Fruit fly (Drosophila melanogaster): ENCODE data around the gene lilli.

Gene lilli

DNA sequence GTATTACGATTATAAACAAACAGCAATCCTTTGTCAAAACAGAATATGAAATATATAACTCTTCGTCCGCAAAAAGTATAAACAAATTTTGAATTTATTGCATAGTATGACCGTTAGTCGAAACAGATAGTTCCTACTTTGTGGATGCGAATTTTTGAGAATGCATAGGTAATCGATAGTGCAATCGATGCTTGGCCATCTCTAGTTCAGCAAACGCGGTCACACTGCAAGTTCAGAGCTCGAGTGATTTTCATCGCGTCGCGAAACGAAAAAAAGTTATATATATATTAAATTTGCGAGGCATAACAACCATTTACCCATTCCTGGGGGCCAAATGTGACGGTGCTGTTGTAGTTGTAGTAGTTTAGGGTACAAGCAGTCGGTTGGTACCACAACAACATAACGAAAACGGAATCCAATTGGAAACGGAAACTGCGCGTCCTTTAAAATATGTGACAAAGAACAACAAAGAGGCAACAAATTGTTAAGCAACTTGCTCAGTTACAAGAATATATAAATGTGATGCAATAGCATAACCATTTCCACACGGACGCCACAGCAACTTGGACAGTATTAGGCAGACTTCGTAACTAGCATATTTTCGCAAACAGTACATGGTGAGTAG, 28.7 kb upstream of the lilli start, which contains the start of gene CG2991:
TSS of gene CG2991 (plus strand) at position 205 of the 625 bp plus-strand sequence.
- TF ChIP-seq Dll (optimal IDR thresholded peaks at IDR 0.05) (no peak), CG8478 (optimal IDR thresholded peaks at IDR 0.05) (no peak), pan (optimal IDR thresholded peaks at IDR 0.05) (peak; percentile 18)

DNA sequence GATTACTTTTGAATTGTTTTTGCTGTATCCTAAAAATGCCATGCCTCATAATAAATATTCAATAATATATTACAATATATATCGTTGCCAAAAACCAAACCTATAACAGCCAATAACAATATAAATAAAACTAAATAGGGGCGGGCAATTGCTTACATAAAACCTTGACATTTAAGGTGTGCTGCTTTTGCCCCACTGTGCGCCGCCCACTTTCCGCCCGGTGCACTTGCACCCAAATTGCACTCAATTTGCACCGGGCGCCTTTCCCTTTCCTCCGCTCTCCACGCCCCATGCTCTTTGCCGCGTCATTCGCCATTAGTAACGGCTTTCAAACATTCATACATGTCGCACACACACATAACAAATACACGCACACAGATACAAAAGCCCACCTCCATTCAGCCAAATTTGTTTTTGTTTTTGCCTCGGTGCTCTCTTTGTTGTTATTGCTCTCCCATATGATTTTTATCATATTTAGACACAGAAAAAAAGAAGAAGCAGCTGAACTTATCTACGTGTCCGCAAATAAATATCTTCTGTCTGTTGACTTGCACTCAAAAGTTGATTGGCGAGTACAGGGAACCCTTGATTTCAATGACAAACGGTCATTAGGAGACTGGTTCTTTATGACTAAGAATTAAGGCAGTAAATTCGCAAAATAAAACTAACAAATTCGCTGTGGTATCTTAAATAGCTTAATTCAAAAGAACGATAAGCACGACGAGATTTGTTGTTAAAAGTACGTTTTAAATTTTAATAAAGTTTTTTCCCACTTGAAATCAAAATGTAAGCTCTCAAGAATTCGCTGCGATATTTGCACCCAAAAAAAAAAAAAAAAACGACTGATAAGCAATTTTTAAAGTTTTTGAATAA, 27.6 kb upstream of the lilli start:
- no peak for TF ChIP-seq pan (optimal IDR thresholded peaks at IDR 0.05)
- no peak for TF ChIP-seq usp (GFP tag; optimal IDR thresholded peaks at IDR 0.05)
- TF ChIP-seq CG8478 (optimal IDR thresholded peaks at IDR 0.05) = no peak
- no peak for TF ChIP-seq Dll (optimal IDR thresholded peaks at IDR 0.05)
- TF ChIP-seq EcR (GFP tag; optimal IDR thresholded peaks at IDR 0.05) = no peak
- no peak for TF ChIP-seq psq (optimal IDR thresholded peaks at IDR 0.05)

DNA sequence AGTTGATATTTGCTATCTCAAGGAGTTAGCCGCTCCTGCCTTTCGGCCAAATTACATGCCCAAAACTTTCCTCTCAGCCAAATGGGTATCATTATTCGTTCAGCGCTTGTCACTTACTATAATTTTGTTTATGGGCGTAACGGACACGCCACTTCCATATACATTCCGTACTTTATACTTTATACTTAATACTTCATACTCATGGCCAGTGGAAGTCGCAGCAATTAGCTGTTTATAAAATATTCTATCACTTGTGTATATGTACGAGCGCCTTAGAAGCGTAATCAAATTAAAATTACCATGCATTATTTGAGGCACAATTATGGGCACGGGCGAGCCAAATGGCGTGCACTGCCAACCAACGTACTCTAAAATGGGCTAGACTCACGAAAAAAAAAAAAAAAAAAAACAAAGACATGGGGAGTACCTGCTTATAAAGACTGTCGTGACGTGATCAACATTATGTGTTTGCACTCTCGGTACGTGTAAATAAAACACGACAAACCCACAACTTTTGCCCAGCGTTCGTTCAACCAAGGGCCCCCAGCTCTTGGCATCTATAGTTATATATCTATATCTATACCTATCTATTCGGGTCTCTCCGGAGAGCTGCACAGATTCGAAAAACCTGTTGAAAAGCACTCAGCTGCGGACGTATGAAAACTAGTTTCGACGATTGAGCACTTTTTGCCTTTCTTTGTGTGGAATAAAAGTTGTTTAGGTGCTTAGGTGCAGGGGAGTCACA, 24.4 kb upstream of the lilli start:
- TF ChIP-seq Dll (optimal IDR thresholded peaks at IDR 0.05) (no peak), pan (optimal IDR thresholded peaks at IDR 0.05) (no peak), EcR (GFP tag; optimal IDR thresholded peaks at IDR 0.05) (peak in 1 of 2 experiments; percentile 73)

DNA sequence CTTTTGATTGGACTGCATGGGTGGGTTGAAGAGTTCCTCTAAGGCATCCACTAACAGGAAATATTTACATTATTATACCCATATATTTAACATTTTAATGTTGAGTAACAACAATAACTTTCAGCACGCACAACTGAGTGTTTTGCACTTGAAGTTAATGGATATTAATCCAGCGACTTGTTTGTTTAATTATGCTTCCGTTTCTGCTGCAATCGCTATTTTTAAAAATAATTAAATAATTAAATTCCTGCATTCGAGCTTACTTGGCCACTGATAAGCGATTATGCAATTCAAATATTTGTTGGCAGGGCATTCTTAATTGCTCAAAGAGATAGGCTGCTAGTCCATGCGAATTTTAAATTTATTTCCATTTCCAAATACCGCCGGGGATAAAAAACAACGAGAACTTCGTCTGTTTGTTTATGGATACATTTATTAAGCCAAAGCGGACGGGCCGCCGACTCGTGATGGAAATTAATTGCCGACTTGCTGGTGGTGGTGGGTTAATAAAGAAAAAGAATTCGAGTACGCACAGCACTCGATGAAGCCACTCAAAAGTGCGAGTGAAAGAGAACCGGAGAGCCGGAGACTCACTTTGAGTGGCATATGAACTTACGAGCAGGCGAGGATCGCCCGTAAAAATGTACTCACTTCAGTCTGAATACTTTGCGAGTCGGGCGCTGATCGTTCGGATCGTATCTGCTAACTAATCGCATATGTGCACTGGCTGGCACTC, 23.7 kb upstream of the lilli start:
- TF ChIP-seq pan (optimal IDR thresholded peaks at IDR 0.05) = no peak
- TF ChIP-seq usp (GFP tag; optimal IDR thresholded peaks at IDR 0.05) = no peak
- no peak for TF ChIP-seq EcR (GFP tag; optimal IDR thresholded peaks at IDR 0.05)
- TF ChIP-seq Dll (optimal IDR thresholded peaks at IDR 0.05) = no peak
- no peak for TF ChIP-seq psq (optimal IDR thresholded peaks at IDR 0.05)
- TF ChIP-seq CG8478 (optimal IDR thresholded peaks at IDR 0.05) = no peak

- no peak for TF ChIP-seq psq (optimal IDR thresholded peaks at IDR 0.05)
- TF ChIP-seq Dll (optimal IDR thresholded peaks at IDR 0.05) = no peak
These were observed 23.1 kb upstream of the lilli start for dm6 chr2L:2862621-2862962.

DNA sequence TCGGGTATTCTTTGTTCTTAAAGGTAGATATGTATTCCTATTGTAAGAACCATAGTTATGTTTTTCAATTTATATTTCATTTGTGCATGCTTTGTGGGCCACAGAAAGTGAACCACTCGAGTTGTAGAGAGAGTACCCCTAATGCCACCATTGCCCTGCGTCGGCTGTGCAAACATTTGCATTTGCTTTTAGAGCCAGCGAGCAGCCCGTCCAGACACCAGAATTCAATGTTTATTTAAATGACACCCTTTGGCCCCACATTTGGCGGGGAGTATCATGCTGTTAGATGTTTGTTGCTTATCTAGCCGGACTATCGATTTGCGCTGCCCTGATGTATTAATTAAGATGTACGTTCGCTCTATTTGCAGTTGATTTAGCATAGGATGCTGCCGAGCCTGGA, 21.1 kb upstream of the lilli start:
- TF ChIP-seq pan (optimal IDR thresholded peaks at IDR 0.05) = no peak
- no peak for TF ChIP-seq psq (optimal IDR thresholded peaks at IDR 0.05)
- no peak for TF ChIP-seq Dll (optimal IDR thresholded peaks at IDR 0.05)
- TF ChIP-seq usp (GFP tag; optimal IDR thresholded peaks at IDR 0.05) = no peak
- TF ChIP-seq EcR (GFP tag; optimal IDR thresholded peaks at IDR 0.05) = no peak
- TF ChIP-seq CG8478 (optimal IDR thresholded peaks at IDR 0.05) = no peak

DNA sequence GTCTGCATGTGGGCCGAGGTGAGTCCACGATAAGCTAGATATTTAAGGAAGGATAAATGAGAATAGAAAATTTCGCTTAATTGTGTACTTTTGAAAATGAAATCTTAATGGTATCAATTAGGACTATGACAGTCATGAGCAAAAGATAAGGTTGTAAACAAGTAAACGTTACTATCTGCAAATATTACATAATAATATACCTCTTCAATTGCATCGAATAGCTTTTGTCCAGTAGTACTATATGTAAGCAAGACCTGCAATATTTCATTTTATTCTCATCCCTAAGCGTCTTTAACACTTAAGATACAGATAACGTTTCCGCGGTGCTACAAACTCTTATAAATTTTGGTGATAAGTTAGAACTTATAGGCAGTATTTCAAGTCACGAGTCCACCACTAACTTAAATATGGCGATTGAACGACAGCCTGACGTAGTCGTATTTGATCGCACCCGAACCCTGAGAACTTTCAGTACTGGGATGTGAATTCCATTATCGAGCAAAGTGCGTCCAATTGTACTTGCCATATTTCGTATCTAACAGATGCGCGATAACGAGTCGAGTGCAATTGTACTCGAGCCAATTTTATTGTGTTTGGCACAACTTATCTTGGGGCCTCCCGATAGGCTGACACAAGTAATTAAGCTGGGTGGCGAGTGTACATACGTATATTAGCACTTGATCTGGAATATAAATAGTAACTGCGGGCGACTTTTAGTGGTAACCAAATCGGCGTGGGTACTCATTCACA, 20.0 kb upstream of the lilli start:
- no peak for TF ChIP-seq psq (optimal IDR thresholded peaks at IDR 0.05)
- TF ChIP-seq pan (optimal IDR thresholded peaks at IDR 0.05) = no peak
- no peak for TF ChIP-seq CG8478 (optimal IDR thresholded peaks at IDR 0.05)
- TF ChIP-seq Dll (optimal IDR thresholded peaks at IDR 0.05) = no peak
- no peak for TF ChIP-seq usp (GFP tag; optimal IDR thresholded peaks at IDR 0.05)
- no peak for TF ChIP-seq EcR (GFP tag; optimal IDR thresholded peaks at IDR 0.05)

DNA sequence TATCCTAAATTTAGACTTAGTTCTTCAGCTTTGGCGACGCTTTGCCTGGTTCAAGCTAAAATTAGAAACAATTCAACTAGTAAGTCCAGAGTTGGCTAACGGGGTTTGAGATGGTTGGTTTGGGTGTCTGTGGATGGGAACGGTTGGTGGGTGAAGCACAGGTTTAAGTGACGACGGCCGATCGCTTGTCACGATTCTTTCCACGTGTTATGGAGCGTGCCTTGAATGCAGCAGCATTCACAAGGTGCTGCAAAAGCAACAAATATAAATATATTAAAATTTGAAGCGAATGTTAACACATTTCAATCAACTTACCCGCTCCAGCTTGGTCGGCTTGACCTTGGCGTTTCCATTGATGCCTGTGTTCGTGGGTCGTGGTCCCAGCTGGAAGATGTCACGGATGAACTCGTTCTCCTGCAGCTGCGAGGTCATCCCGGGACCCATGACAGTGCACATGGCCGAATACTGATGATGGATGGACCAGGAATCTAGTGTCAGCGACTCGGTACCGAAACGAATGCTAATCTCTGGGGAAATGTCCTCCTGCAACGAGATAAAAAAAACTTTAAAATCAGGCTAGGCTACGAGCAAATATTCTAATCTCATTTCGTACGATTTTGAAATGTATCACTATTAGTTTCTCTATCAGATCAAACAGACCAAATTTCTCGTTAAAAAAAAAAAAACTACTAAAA, 16.6 kb upstream of the lilli start, which contains the start of gene CG8813:
TSS of gene CG8813 (plus strand) at position 645 of the 695 bp plus-strand sequence.
- TF ChIP-seq Dll (optimal IDR thresholded peaks at IDR 0.05) (no peak), psq (optimal IDR thresholded peaks at IDR 0.05) (no peak), pan (optimal IDR thresholded peaks at IDR 0.05) (no peak), CG8478 (optimal IDR thresholded peaks at IDR 0.05) (no peak), EcR (GFP tag; optimal IDR thresholded peaks at IDR 0.05) (no peak), usp (GFP tag; optimal IDR thresholded peaks at IDR 0.05) (no peak)

DNA sequence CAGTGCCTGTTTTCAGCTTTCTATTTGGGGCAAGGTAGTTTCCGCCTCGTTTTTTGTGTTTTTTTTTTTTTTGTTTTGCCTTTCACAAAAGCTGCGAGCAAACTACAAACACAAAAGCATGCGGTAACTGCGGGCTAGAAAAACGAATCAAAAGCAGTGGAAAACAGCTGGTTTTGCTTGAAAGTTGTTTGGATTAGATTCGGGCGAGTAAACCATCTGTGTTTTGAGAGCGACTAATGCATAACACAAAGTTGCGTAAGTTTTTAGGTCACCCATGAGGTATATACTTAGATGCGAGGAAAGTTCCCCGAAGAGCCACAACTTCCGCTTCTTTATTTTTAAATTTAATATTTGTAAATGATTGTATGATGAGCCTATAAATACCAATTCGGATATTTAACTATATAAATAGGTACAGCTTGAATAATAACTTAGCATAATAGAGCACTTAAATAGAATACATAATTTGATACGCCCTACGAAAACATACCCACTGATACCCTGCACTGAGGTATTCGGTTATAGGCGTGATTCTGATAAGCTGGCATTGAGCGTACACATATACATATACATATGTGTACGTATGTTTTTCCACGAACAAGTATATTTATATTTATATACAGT, 13.3 kb upstream of the lilli start:
- TF ChIP-seq usp (GFP tag; optimal IDR thresholded peaks at IDR 0.05) = no peak
- TF ChIP-seq Dll (optimal IDR thresholded peaks at IDR 0.05) = no peak
- TF ChIP-seq EcR (GFP tag; optimal IDR thresholded peaks at IDR 0.05) = no peak
- no peak for TF ChIP-seq CG8478 (optimal IDR thresholded peaks at IDR 0.05)

DNA sequence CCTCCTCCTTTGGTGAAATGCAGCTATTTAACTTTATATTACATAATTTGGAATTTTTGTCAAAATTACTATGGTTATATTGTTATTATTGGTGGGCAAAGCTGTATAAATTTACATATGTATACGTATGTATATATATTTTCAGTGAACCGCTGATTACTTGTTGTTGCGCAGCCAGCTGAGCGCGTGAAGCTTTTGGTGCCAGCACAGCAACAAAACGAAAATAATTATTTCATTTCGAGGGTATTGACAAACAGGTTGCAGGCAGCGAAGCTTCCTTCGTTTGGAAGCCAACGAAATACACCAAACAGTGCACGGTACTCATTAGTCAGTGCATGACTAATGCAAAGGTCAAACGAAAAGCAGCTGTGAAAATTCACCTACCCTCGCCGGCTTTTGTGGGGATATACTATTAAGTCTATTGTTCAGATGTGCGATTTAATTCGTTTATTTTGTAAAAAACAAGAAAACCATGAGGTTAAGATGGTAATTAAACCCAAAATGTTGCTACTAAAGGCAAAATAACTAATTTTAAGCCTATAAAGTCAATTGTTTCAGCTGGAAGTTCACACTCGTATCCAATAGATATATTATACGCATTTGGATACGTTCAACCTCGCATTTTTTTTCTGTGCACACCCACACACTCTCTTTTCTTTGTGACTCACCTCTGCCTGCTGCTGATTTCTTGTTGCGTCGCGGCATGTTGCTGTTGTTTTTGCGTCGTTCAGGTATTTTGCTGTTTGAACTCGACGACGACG, 12.6 kb upstream of the lilli start:
- TF ChIP-seq CG8478 (optimal IDR thresholded peaks at IDR 0.05) (no peak), psq (optimal IDR thresholded peaks at IDR 0.05) (no peak), usp (GFP tag; optimal IDR thresholded peaks at IDR 0.05) (no peak), EcR (GFP tag; optimal IDR thresholded peaks at IDR 0.05) (no peak), Dll (optimal IDR thresholded peaks at IDR 0.05) (no peak), pan (optimal IDR thresholded peaks at IDR 0.05) (no peak)
